Fruit fly (Drosophila melanogaster) Kc167 (cell line): ENCODE results near the gene sit.

Source experiments
- Myc ChIP-seq: fragments of >200 bp; optimal IDR thresholded peaks from 2 replicates; lab custom pipeline; 2017; ENCODE audit warnings: missing external identifiers
- Sin3A ChIP-seq: fragments of >200 bp; optimal IDR thresholded peaks from 2 replicates; lab custom pipeline; 2018; ENCODE audit warnings: missing external identifiers
- insv ChIP-seq: fragments of >200 bp; optimal IDR thresholded peaks from 3 replicates; lab custom pipeline; 2018; ENCODE audit warnings: missing external identifiers
- psq ChIP-seq: fragments of >200 bp; optimal IDR thresholded peaks from 2 replicates; lab custom pipeline; 2017; ENCODE audit warnings: missing external identifiers
- ttk ChIP-seq: sonication (Bioruptor generic); optimal IDR thresholded peaks from 2 replicates; lab custom pipeline; 2017; ENCODE audit warnings: missing external identifiers

dm6 chr3R:22589311-22589710 is 26.9 kb upstream of the sit start:
- TF ChIP-seq psq (lab: Kevin White, UChicago) (no peak), ttk (no peak), Sin3A (lab: Kevin White, UChicago) (no peak), insv (no peak), Myc (lab: Kevin White, UChicago) (no peak)
